Fruit fly (Drosophila melanogaster) whole organism, pupa: ENCODE data around the gene CG3309.

Experiments
- CG10348 ChIP-seq: fragments of 200-800 bp; sonication (Bioruptor generic); IDR thresholded peaks from 2 replicates; pipeline ENCODE4 v1.3.6; 2022; ENCODE audit warnings: missing biosample characterization, missing genetic modification characterization
- CG12605 ChIP-seq: fragments of 200-800 bp; sonication (Bioruptor generic); IDR thresholded peaks from 2 replicates; pipeline ENCODE4 v1.3.6; 2022; ENCODE audit warnings: missing biosample characterization, missing genetic modification characterization
- CG13204 ChIP-seq: fragments of 200-800 bp; sonication (Bioruptor generic); optimal IDR thresholded peaks from 2 replicates; lab custom pipeline; 2018; ENCODE audit warnings: missing biosample characterization, mild to moderate bottlenecking, missing genetic modification characterization, moderate library complexity
- CG14655 ChIP-seq: fragments of 200-800 bp; sonication (Bioruptor generic); optimal IDR thresholded peaks from 3 replicates; lab custom pipeline; 2017; ENCODE audit warnings: mild to moderate bottlenecking, missing biosample characterization, missing genetic modification reagents, missing genetic modification characterization
- CG17806 ChIP-seq: fragments of 200-800 bp; sonication (Bioruptor generic); optimal IDR thresholded peaks from 2 replicates; lab custom pipeline; 2018; ENCODE audit warnings: missing biosample characterization, mild to moderate bottlenecking, missing genetic modification characterization, moderate library complexity
- CG34367 ChIP-seq: fragments of 200-800 bp; sonication (Bioruptor generic); optimal IDR thresholded peaks from 2 replicates; lab custom pipeline; 2018; ENCODE audit warnings: missing biosample characterization, mild to moderate bottlenecking, missing genetic modification characterization
- CG8301 ChIP-seq: fragments of 200-800 bp; sonication (Bioruptor generic); optimal IDR thresholded peaks from 2 replicates; lab custom pipeline; 2018; ENCODE audit warnings: missing biosample characterization, mild to moderate bottlenecking, missing genetic modification characterization
- CG9948 ChIP-seq: fragments of 200-800 bp; sonication (Bioruptor generic); optimal IDR thresholded peaks from 2 replicates; lab custom pipeline; 2018; ENCODE audit warnings: missing biosample characterization, mild to moderate bottlenecking, missing genetic modification characterization, moderate library complexity
- Pif1B ChIP-seq: fragments of 200-800 bp; sonication (Bioruptor generic); optimal IDR thresholded peaks from 3 replicates; lab custom pipeline; 2016; ENCODE audit warnings: missing biosample characterization, missing genetic modification characterization
- fd96Ca ChIP-seq: fragments of 200-800 bp; sonication (Bioruptor generic); IDR thresholded peaks from 3 replicates; pipeline ENCODE4 v1.3.6; 2022; ENCODE audit warnings: missing biosample characterization, missing genetic modification characterization
- gl ChIP-seq: fragments of 200-800 bp; sonication (Bioruptor generic); optimal IDR thresholded peaks from 2 replicates; lab custom pipeline; 2018; ENCODE audit warnings: missing biosample characterization, mild to moderate bottlenecking, missing genetic modification characterization

DNA sequence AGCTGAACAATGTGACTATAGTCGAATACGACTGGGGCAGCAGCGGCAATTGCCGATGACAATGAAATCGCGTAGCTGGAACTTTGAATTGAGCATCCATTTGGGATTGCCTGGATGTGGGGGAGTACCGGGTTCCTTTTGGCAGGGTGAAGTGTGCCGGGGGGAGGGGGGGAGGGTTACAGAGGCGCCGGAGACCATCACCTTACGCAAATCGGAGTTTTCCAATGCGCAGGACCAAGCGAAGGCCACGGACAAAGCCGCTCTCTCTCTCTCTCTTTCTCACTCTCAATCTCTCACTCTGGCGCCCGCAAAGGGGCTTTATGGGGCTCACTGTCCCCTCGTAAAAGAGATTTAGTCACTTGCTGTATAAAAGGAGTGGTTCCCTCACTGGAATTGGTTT is 34.0 kb upstream of the CG3309 start:
- TF ChIP-seq CG34367 (tag; lab: Kevin White, UChicago) (no peak), gl (tag; lab: Kevin White, UChicago) (no peak), CG14655 (no peak), CG13204 (GFP tag; lab: Kevin White, UChicago) (no peak), CG8301 (tag; lab: Kevin White, UChicago) (no peak), CG10348 (GFP tag; lab: Robert Waterston, UW) (no peak), fd96Ca (GFP tag; lab: Robert Waterston, UW) (no peak), Pif1B (no peak), CG12605 (no peak), CG9948 (tag; lab: Kevin White, UChicago) (no peak), CG17806 (tag; lab: Kevin White, UChicago) (no peak)
